Worm (Caenorhabditis elegans) whole organism, L1 larva: ENCODE data around the gene fbxa-1.

Experiments
- F16B12.6 ChIP-seq: fragments of 150-350 bp; optimal IDR thresholded peaks from 2 replicates; lab custom pipeline; 2014; ENCODE audit warnings: missing biosample characterization, missing genetic modification characterization
- Y116A8C.19 ChIP-seq: sonication (generic microtip); optimal IDR thresholded peaks from 2 replicates; lab custom pipeline; 2016; ENCODE audit warnings: missing compliant biosample characterization, missing genetic modification characterization, borderline replicate concordance
- ama-1 ChIP-seq: fragments of 150-350 bp; optimal IDR thresholded peaks from 2 replicates; lab custom pipeline; 2014
- ceh-8 ChIP-seq: fragments of 200-800 bp; sonication (Bioruptor generic); optimal IDR thresholded peaks from 2 replicates; lab custom pipeline; 2018; ENCODE audit warnings: mild to moderate bottlenecking, missing genetic modification characterization, moderate library complexity, missing compliant biosample characterization
- ceh-82 ChIP-seq, 3 experiments: fragments of 150-350 bp in 1 of 3; sonication (generic microtip) in 2 of 3; optimal IDR thresholded peaks; 2 replicates each; lab custom pipeline; 2014 to 2017; ENCODE audit warnings: missing biosample characterization in 3 of 3, missing genetic modification characterization in 3 of 3
- ceh-88 ChIP-seq: fragments of 200-800 bp; sonication (Bioruptor generic); IDR thresholded peaks from 2 replicates; pipeline ENCODE4 v1.3.6; 2022; ENCODE audit warnings: missing genetic modification characterization, missing compliant biosample characterization
- ceh-90 ChIP-seq: sonication (generic microtip); optimal IDR thresholded peaks from 2 replicates; lab custom pipeline; 2016; ENCODE audit warnings: missing genetic modification characterization, missing compliant biosample characterization
- dpl-1 ChIP-seq, 3 experiments: fragments of 150-350 bp in 2 of 3; sonication (generic microtip) in 1 of 3; optimal IDR thresholded peaks; 2 replicates each; lab custom pipeline; 2014 to 2017; ENCODE audit warnings: missing biosample characterization in 3 of 3, missing genetic modification characterization in 3 of 3, missing genetic modification reagents in 3 of 3
- dsc-1 ChIP-seq: sonication (generic microtip); optimal IDR thresholded peaks from 2 replicates; lab custom pipeline; 2016; ENCODE audit warnings: mild to moderate bottlenecking, missing genetic modification characterization, missing compliant biosample characterization
- efl-1 ChIP-seq, 4 experiments: fragments of 150-350 bp; optimal IDR thresholded peaks in 3 of 4; peaks in 1 of 4; 1 replicate in 1 of 4; 2 replicates in 3 of 4; lab custom pipeline; 2014; ENCODE audit warnings: missing biosample characterization in 2 of 4, missing genetic modification characterization in 2 of 4, missing genetic modification reagents in 2 of 4
- efl-3 ChIP-seq: fragments of 200-800 bp; sonication (Bioruptor generic); optimal IDR thresholded peaks from 2 replicates; lab custom pipeline; 2018; ENCODE audit warnings: mild to moderate bottlenecking, missing genetic modification characterization, missing compliant biosample characterization
- egl-13 ChIP-seq: sonication (generic microtip); optimal IDR thresholded peaks from 2 replicates; lab custom pipeline; 2016; ENCODE audit warnings: missing genotype, missing genetic modification reagents, missing genetic modification characterization, missing compliant biosample characterization
- egl-27 ChIP-seq, 2 experiments: fragments of 150-350 bp in 1 of 2; sonication (generic microtip); optimal IDR thresholded peaks; 3 replicates each; lab custom pipeline; 2017 to 2018; ENCODE audit warnings: missing biosample characterization in 2 of 2, missing genetic modification characterization in 2 of 2, missing genetic modification reagents in 2 of 2
- elt-2 ChIP-seq: sonication (generic microtip); optimal IDR thresholded peaks from 2 replicates; lab custom pipeline; 2016; ENCODE audit warnings: missing genetic modification characterization, mild to moderate bottlenecking, inconsistent platforms, missing compliant biosample characterization, missing genetic modification reagents
- grh-1 ChIP-seq: fragments of 200-800 bp; sonication (Bioruptor generic); IDR thresholded peaks from 2 replicates; pipeline ENCODE4 v1.3.6; 2022; ENCODE audit warnings: missing genetic modification reagents, missing genetic modification characterization, missing compliant biosample characterization
- hlh-4 ChIP-seq: sonication (generic microtip); optimal IDR thresholded peaks from 2 replicates; lab custom pipeline; 2016; ENCODE audit warnings: mild to moderate bottlenecking, missing genetic modification characterization, missing compliant biosample characterization
- irx-1 ChIP-seq: sonication (generic microtip); optimal IDR thresholded peaks from 2 replicates; lab custom pipeline; 2016; ENCODE audit warnings: missing genetic modification characterization, missing compliant biosample characterization
- isw-1 ChIP-seq: fragments of 200-800 bp; sonication (Bioruptor generic); IDR thresholded peaks from 2 replicates; pipeline ENCODE4 v1.3.6; 2022; ENCODE audit warnings: missing genetic modification characterization, missing compliant biosample characterization
- jun-1 ChIP-seq: fragments of 150-350 bp; optimal IDR thresholded peaks from 2 replicates; lab custom pipeline; 2014; ENCODE audit warnings: missing biosample characterization, missing genetic modification reagents, missing genetic modification characterization
- lin-14 ChIP-seq: fragments of 200-800 bp; sonication (Bioruptor generic); optimal IDR thresholded peaks from 2 replicates; lab custom pipeline; 2018; ENCODE audit warnings: mild to moderate bottlenecking, missing genetic modification characterization, moderate library complexity, missing compliant biosample characterization
- lin-35 ChIP-seq, 2 experiments: fragments of 150-350 bp; optimal IDR thresholded peaks; 2 replicates each; lab custom pipeline; 2014; ENCODE audit warnings: missing biosample characterization in 2 of 2, missing genetic modification characterization in 2 of 2, missing genetic modification reagents in 2 of 2
- lin-39 ChIP-seq: fragments of 150-350 bp; optimal IDR thresholded peaks from 2 replicates; lab custom pipeline; 2014; ENCODE audit warnings: missing biosample characterization, missing genetic modification reagents, missing genetic modification characterization
- lsy-2 ChIP-seq, 2 experiments: fragments of 150-350 bp; optimal IDR thresholded peaks; 2 replicates each; lab custom pipeline; 2014; ENCODE audit warnings: missing biosample characterization in 2 of 2, missing genetic modification characterization in 2 of 2
- mab-9 ChIP-seq: fragments of 200-800 bp; sonication (Bioruptor generic); IDR thresholded peaks from 2 replicates; pipeline ENCODE4 v1.3.6; 2022; ENCODE audit warnings: missing genetic modification reagents, missing genetic modification characterization, missing compliant biosample characterization
- mef-2 ChIP-seq: fragments of 150-350 bp; optimal IDR thresholded peaks from 2 replicates; lab custom pipeline; 2014; ENCODE audit warnings: missing biosample characterization, missing genetic modification characterization
- mep-1 ChIP-seq: fragments of 150-350 bp; optimal IDR thresholded peaks from 2 replicates; lab custom pipeline; 2014; ENCODE audit warnings: missing biosample characterization, missing genetic modification characterization
- nhr-11 ChIP-seq: fragments of 150-350 bp; optimal IDR thresholded peaks from 2 replicates; lab custom pipeline; 2014; ENCODE audit warnings: missing biosample characterization, missing genetic modification characterization
- nhr-19 ChIP-seq: fragments of 200-800 bp; sonication (Bioruptor generic); conservative IDR thresholded peaks from 2 replicates; pipeline ENCODE4 v1.3.6; 2022; ENCODE audit warnings: missing genetic modification characterization, missing compliant biosample characterization
- nhr-20 ChIP-seq: sonication (generic microtip); optimal IDR thresholded peaks from 2 replicates; lab custom pipeline; 2016; ENCODE audit warnings: mild to moderate bottlenecking, missing genetic modification characterization, missing compliant biosample characterization
- nhr-28 ChIP-seq: fragments of 150-350 bp; optimal IDR thresholded peaks from 2 replicates; lab custom pipeline; 2014; ENCODE audit warnings: missing biosample characterization, missing genetic modification characterization
- nhr-47 ChIP-seq: sonication (generic microtip); optimal IDR thresholded peaks from 2 replicates; lab custom pipeline; 2016; ENCODE audit warnings: mild to moderate bottlenecking, missing genetic modification characterization, moderate library complexity, missing compliant biosample characterization
- nhr-77 ChIP-seq: fragments of 150-350 bp; optimal IDR thresholded peaks from 2 replicates; lab custom pipeline; 2014; ENCODE audit warnings: missing biosample characterization, missing genetic modification characterization
- nhr-85 ChIP-seq: sonication (generic microtip); peaks from one replicate; lab custom pipeline; 2016; ENCODE audit warnings: missing genetic modification characterization, inconsistent platforms, missing compliant biosample characterization
- pag-3 ChIP-seq: sonication (generic microtip); optimal IDR thresholded peaks from 2 replicates; lab custom pipeline; 2017; ENCODE audit warnings: missing genetic modification characterization, mild to moderate bottlenecking, missing compliant biosample characterization, antibody characterized with exemption, borderline replicate concordance; ENCODE audit not compliant: insufficient read depth
- pax-3 ChIP-seq: fragments of 200-800 bp; sonication (Bioruptor generic); optimal IDR thresholded peaks from 2 replicates; lab custom pipeline; 2018; ENCODE audit warnings: mild to moderate bottlenecking, missing genetic modification characterization, moderate library complexity, missing compliant biosample characterization
- pqm-1 ChIP-seq: sonication (generic microtip); optimal IDR thresholded peaks from 3 replicates; lab custom pipeline; 2017; ENCODE audit warnings: missing biosample characterization, missing genetic modification characterization
- rnt-1 ChIP-seq: sonication (generic microtip); optimal IDR thresholded peaks from 2 replicates; lab custom pipeline; 2016; ENCODE audit warnings: mild to moderate bottlenecking, missing genetic modification characterization, moderate library complexity, missing compliant biosample characterization
- skn-1 ChIP-seq: fragments of 150-350 bp; optimal IDR thresholded peaks from 2 replicates; lab custom pipeline; 2014; ENCODE audit warnings: missing biosample characterization, missing genetic modification characterization
- tbx-2 ChIP-seq: sonication (generic microtip); optimal IDR thresholded peaks from 2 replicates; lab custom pipeline; 2016; ENCODE audit warnings: missing genetic modification characterization, missing compliant biosample characterization
- unc-98 ChIP-seq: fragments of 200-800 bp; sonication (Bioruptor generic); IDR thresholded peaks from 2 replicates; pipeline ENCODE4 v1.3.6; 2022; ENCODE audit warnings: missing genetic modification characterization, missing compliant biosample characterization
- xbp-1 ChIP-seq: sonication (generic microtip); optimal IDR thresholded peaks from 2 replicates; lab custom pipeline; 2016; ENCODE audit warnings: missing genetic modification characterization, missing compliant biosample characterization
- ztf-4 ChIP-seq: fragments of 150-350 bp; optimal IDR thresholded peaks from 2 replicates; lab custom pipeline; 2014; ENCODE audit warnings: missing biosample characterization, missing genetic modification characterization

Gene fbxa-1

DNA sequence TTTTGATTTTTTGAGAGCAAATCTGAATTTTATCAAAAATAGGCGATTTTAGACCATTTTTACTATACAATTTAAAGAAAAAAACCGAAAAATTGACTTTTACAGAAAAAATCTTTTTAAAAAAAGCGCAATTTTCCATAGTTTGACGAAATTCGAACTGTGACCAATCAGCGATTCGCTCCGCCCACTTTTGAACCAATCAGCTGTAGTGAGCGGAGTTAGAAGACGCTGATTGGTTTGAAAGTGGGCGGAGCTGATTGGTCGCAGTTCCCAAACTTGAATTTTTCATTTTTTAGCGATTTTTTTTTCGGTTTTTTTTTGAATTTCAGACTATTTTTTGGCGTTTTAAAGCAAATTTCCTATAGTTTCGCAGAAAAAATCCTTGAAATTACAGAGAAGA lies 16.8 kb upstream of the fbxa-1 start:
- TF ChIP-seq ama-1 (lab: Kevin White, UChicago) (no peak), nhr-20 (tag; lab: Kevin White, UChicago) (no peak), hlh-4 (tag; lab: Kevin White, UChicago) (no peak)

DNA sequence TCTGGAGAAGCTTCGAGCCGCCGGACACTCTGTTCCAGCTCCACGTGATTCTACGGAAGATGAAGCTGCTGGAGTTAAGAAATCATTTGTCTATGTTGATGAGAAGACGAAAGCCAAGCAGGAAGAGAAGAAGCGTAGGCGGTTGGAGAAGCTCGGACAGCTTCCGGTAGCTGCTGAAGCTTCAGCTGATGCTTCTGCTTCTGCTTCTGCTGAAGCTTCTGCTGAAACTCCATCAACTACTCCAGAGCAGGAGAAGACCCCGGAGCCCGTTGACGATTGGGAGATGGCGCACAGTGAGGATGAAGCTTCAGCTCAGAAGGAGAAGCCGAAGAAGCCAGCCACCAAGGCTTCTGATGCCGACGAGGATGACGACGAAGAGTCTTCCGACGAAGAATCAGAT lies 8.5 kb upstream of the fbxa-1 start:
- TF ChIP-seq rnt-1 (tag; lab: Kevin White, UChicago), result no peak

DNA sequence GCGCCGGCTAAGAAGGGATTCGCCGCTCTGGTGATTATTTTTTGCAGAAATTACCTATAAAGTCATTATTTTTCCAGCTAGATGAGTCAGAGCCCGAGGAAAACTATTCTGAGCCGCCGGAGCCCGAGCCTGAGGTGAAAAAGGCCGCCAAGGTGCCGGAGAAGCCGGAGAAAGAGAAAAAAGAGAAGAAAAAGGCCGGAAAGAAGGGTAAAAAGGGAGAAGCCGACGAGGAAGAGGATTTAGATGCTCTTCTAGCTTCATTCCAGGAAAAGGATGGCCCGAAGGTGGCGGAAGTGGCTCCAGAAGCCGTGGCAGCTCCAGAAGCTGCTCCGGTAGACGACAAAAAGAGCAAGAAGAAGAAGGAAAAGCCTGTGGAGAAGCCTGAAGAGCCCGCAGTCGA lies 6.8 kb upstream of the fbxa-1 start:
- TF ChIP-seq nhr-28 (tag; lab: Kevin White, UChicago) (no peak), dpl-1 (GFP tag; optimal IDR thresholded peaks at IDR 0.05; lab: Kevin White, UChicago) (no peak), Y116A8C.19 (tag; lab: Kevin White, UChicago) (no peak), ceh-88 (no peak), tbx-2 (tag; lab: Kevin White, UChicago) (no peak), pag-3 (no peak), efl-1 (optimal IDR thresholded peaks at IDR 0.05; lab: Kevin White, UChicago) (no peak), efl-1 (GFP tag; optimal IDR thresholded peaks at IDR 0.05 in 1 of 2; lab: Kevin White, UChicago) (peak in 1 of 2 experiments; percentile 68), xbp-1 (tag; lab: Kevin White, UChicago) (no peak)

DNA sequence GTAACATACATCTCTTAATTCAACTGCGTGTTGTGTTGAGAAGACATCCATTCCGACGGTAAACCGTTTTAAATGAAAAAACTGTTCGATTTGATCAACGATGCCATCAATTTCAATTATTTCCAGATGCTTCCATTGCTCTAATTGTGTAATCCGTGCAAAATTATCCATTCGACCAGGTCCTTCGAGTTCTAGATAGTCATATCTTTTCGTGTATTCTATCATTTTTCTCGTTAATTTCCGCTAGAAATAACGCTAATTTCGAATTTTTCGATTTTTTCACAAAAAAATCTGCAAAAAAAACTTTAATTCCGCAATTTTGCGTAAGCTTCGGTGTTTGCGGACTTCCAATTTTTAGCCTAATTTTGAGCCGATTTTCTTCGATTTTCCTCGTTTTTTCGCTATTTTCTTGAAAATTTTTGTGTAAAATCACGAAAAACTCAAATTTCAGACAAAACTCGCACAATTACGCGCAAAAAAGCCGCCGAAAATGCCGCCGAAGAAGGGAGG lies 6.1 kb upstream of the fbxa-1 start, which contains the start of the genes fbxa-66 and iffb-1:
Gene fbxa-66, minus strand, starts transcription at position 51 of the 510 bp plus-strand sequence.
Gene iffb-1, plus strand, starts transcription at position 452 of the 510 bp plus-strand sequence.
- TF ChIP-seq skn-1 (tag; lab: Kevin White, UChicago) (peak; percentile 9), dpl-1 (GFP tag; optimal IDR thresholded peaks at IDR 0.05; lab: Kevin White, UChicago) (peak; percentile 25 to 70 (median 55)), nhr-85 (tag; lab: Kevin White, UChicago) (peak; percentile 51), mab-9 (GFP tag; lab: Robert Waterston, UW) (no peak), isw-1 (GFP tag; lab: Robert Waterston, UW) (0 out of 2 replicates have a peak, but pooled peaks have one; percentile 4), xbp-1 (tag; lab: Kevin White, UChicago) (peak; percentile 2), efl-1 (optimal IDR thresholded peaks at IDR 0.05; lab: Kevin White, UChicago) (peak; percentile 42 to 62), efl-1 (GFP tag; optimal IDR thresholded peaks at IDR 0.05 in 1 of 2; lab: Kevin White, UChicago) (peak; percentile 65 to 95), efl-3 (GFP tag; lab: Kevin White, UChicago) (no peak), mep-1 (tag; lab: Kevin White, UChicago) (peak; percentile 51), lin-35 (GFP tag; optimal IDR thresholded peaks at IDR 0.05; lab: Kevin White, UChicago) (peak; percentile 37 to 55), lsy-2 (tag; optimal IDR thresholded peaks at IDR 0.05; lab: Kevin White, UChicago) (peak; percentile 39 to 47), F16B12.6 (peak; percentile 85), nhr-11 (tag; lab: Kevin White, UChicago) (no peak), unc-98 (no peak), ceh-82 (tag; optimal IDR thresholded peaks at IDR 0.05; lab: Kevin White, UChicago) (peak in 1 of 3 experiments; percentile 30), ceh-90 (no peak)
- TF ChIP-seq, all 84 proteins: peak for 11

DNA sequence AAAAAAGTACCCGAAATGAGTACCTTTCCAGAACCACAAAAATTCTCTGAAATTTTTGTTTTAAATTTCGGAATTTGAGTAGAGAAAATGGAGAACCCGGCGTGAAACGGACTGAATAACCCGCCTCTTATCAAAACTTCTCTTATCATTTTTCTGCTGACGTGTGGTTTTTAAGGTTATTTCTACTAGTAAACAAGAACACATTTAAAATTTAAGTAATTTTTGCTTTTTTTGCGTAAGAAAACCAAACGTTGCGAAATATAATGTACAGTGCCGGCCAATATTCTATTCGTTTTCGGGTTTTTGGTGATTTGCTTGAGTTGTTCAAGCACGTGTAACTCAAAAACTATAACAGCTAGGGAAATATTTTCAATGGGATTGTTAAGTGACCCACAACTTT lies 3.1 kb upstream of the fbxa-1 start:
- TF ChIP-seq egl-27 (tag; optimal IDR thresholded peaks at IDR 0.05; lab: Kevin White, UChicago), result no peak
- TF ChIP-seq pqm-1 (tag; lab: Kevin White, UChicago), result no peak
- TF ChIP-seq jun-1 (tag; lab: Kevin White, UChicago), result no peak
- TF ChIP-seq nhr-47 (tag; lab: Kevin White, UChicago), result no peak
- TF ChIP-seq ztf-4 (tag; lab: Kevin White, UChicago), result no peak
- TF ChIP-seq ceh-90, result no peak
- no peak for TF ChIP-seq ama-1 (lab: Kevin White, UChicago)
- no peak for TF ChIP-seq nhr-19 (GFP tag; lab: Robert Waterston, UW)
- TF ChIP-seq lin-39 (tag; lab: Kevin White, UChicago), result no peak
- TF ChIP-seq ceh-8 (GFP tag; lab: Kevin White, UChicago), result no peak
- TF ChIP-seq elt-2 (tag; lab: Kevin White, UChicago), result no peak
- no peak for TF ChIP-seq egl-13 (tag; lab: Kevin White, UChicago)
- TF ChIP-seq irx-1 (tag; lab: Kevin White, UChicago), result no peak
- no peak for TF ChIP-seq mef-2 (tag; lab: Kevin White, UChicago)
- TF ChIP-seq nhr-77, result no peak
- no peak for TF ChIP-seq pax-3 (tag; lab: Kevin White, UChicago)
- TF ChIP-seq grh-1 (GFP tag; lab: Robert Waterston, UW), result no peak
- TF ChIP-seq lin-14 (GFP tag; lab: Kevin White, UChicago), result no peak
- no peak for TF ChIP-seq tbx-2 (tag; lab: Kevin White, UChicago)
- no peak for TF ChIP-seq dsc-1
